Fruit fly (Drosophila melanogaster) whole organism, embryonic: ENCODE data around the gene CG3071.

Experiments
- Ada2b ChIP-seq: fragments of 200-800 bp; sonication (Bioruptor generic); IDR thresholded peaks from 2 replicates; pipeline ENCODE4 v1.3.6; 2022; ENCODE audit warnings: missing biosample characterization, missing genetic modification characterization
- Aef1 ChIP-seq: fragments of 200-800 bp; sonication (Bioruptor generic); IDR thresholded peaks from 3 replicates; pipeline ENCODE4 v1.3.6; 2022; ENCODE audit warnings: missing biosample characterization, missing genetic modification characterization
- Antp ChIP-seq: fragments of 200-800 bp; sonication (Bioruptor generic); optimal IDR thresholded peaks from 3 replicates; lab custom pipeline; 2016; ENCODE audit warnings: missing biosample characterization, missing genetic modification characterization
- CG10543 ChIP-seq: fragments of 200-800 bp; sonication (Bioruptor generic); optimal IDR thresholded peaks from 3 replicates; lab custom pipeline; 2017; ENCODE audit warnings: missing biosample characterization, mild to moderate bottlenecking, missing genetic modification characterization, moderate library complexity
- CG11696 ChIP-seq: fragments of 200-800 bp; sonication (Bioruptor generic); IDR thresholded peaks from 2 replicates; pipeline ENCODE4 v1.3.6; 2022; ENCODE audit warnings: missing biosample characterization, missing genetic modification characterization
- CG12236 ChIP-seq: fragments of 200-800 bp; sonication (Bioruptor generic); optimal IDR thresholded peaks from 2 replicates; lab custom pipeline; 2016; ENCODE audit warnings: missing biosample characterization, missing genetic modification characterization
- CG14710 ChIP-seq: fragments of 200-800 bp; sonication (Bioruptor generic); optimal IDR thresholded peaks from 3 replicates; lab custom pipeline; 2019; ENCODE audit warnings: missing biosample characterization, mild to moderate bottlenecking, missing genetic modification characterization, moderate library complexity
- CG15479 ChIP-seq: fragments of 200-800 bp; sonication (Bioruptor generic); optimal IDR thresholded peaks from 3 replicates; lab custom pipeline; 2019; ENCODE audit warnings: missing biosample characterization, mild to moderate bottlenecking, missing genetic modification characterization, moderate library complexity
- CG15601 ChIP-seq: fragments of 200-800 bp; sonication (Bioruptor generic); optimal IDR thresholded peaks from 3 replicates; lab custom pipeline; 2019; ENCODE audit warnings: missing biosample characterization, mild to moderate bottlenecking, missing genetic modification characterization, moderate library complexity
- CG16863 ChIP-seq: fragments of 200-800 bp; sonication (Bioruptor generic); optimal IDR thresholded peaks from 3 replicates; lab custom pipeline; 2016; ENCODE audit warnings: missing biosample characterization, missing genetic modification characterization
- CG2889 ChIP-seq: fragments of 200-800 bp; sonication (Bioruptor generic); IDR thresholded peaks from 3 replicates; pipeline ENCODE4 v1.3.6; 2022; ENCODE audit warnings: missing biosample characterization, missing genetic modification characterization
- CG3163 ChIP-seq: fragments of 200-800 bp; sonication (Bioruptor generic); optimal IDR thresholded peaks from 3 replicates; lab custom pipeline; 2016; ENCODE audit warnings: missing biosample characterization, missing genetic modification characterization
- CG32532 ChIP-seq: fragments of 200-800 bp; sonication (Bioruptor generic); IDR thresholded peaks from 2 replicates; pipeline ENCODE4 v1.3.6; 2022; ENCODE audit warnings: missing biosample characterization, missing genetic modification characterization
- CG34224 ChIP-seq: fragments of 200-800 bp; sonication (Bioruptor generic); IDR thresholded peaks from 3 replicates; pipeline ENCODE4 v1.3.6; 2022; ENCODE audit warnings: missing biosample characterization, missing genetic modification characterization; ENCODE audit not compliant: partially characterized antibody
- CG4360 ChIP-seq: fragments of 200-800 bp; sonication (Bioruptor generic); IDR thresholded peaks from 2 replicates; pipeline ENCODE4 v1.3.6; 2022; ENCODE audit warnings: missing biosample characterization, missing genetic modification characterization
- CG5180 ChIP-seq: fragments of 200-800 bp; sonication (Bioruptor generic); optimal IDR thresholded peaks from 3 replicates; lab custom pipeline; 2017; ENCODE audit warnings: missing biosample characterization, missing genetic modification characterization, mild to moderate bottlenecking, moderate library complexity, missing genetic modification reagents
- CG7357 ChIP-seq: fragments of 200-800 bp; sonication (Bioruptor generic); IDR thresholded peaks from 3 replicates; pipeline ENCODE4 v1.3.6; 2022; ENCODE audit warnings: missing biosample characterization, missing genetic modification characterization
- CG8089 ChIP-seq: fragments of 200-800 bp; sonication (Bioruptor generic); optimal IDR thresholded peaks from 3 replicates; lab custom pipeline; 2016; ENCODE audit warnings: missing biosample characterization, missing genetic modification characterization
- CG8281 ChIP-seq: fragments of 200-800 bp; sonication (Bioruptor generic); optimal IDR thresholded peaks from 2 replicates; lab custom pipeline; 2018; ENCODE audit warnings: missing biosample characterization, mild to moderate bottlenecking, missing genetic modification characterization, moderate library complexity
- Chrac-16 ChIP-seq: fragments of 200-800 bp; sonication (Bioruptor generic); optimal IDR thresholded peaks from 3 replicates; lab custom pipeline; 2016; ENCODE audit warnings: missing biosample characterization, missing genetic modification characterization
- Doc2 ChIP-seq: fragments of 200-800 bp; sonication (Bioruptor generic); IDR thresholded peaks from 2 replicates; pipeline ENCODE4 v1.3.6; 2022; ENCODE audit warnings: missing biosample characterization, missing genetic modification characterization
- Dp ChIP-seq: fragments of 200-800 bp; sonication (Bioruptor generic); optimal IDR thresholded peaks from 2 replicates; lab custom pipeline; 2018; ENCODE audit warnings: missing biosample characterization, mild to moderate bottlenecking, missing genetic modification characterization, moderate library complexity
- Drgx ChIP-seq: fragments of 200-800 bp; sonication (Bioruptor generic); IDR thresholded peaks from 2 replicates; pipeline ENCODE4 v1.3.6; 2022; ENCODE audit warnings: missing biosample characterization, missing genetic modification characterization
- E2f1 ChIP-seq: fragments of 200-800 bp; sonication (Bioruptor generic); IDR thresholded peaks from 2 replicates; pipeline ENCODE4 v1.3.6; 2022; ENCODE audit warnings: missing biosample characterization, missing genetic modification characterization
- Hr78 ChIP-seq, 2 experiments: fragments of 200-800 bp in 1 of 2; fragments of >200 bp in 1 of 2; sonication (Bioruptor generic) in 1 of 2; optimal IDR thresholded peaks; 2 replicates each; lab custom pipeline; 2017 to 2019; ENCODE audit warnings: missing biosample characterization in 2 of 2, missing genetic modification characterization in 2 of 2, mild to moderate bottlenecking in 1 of 2, moderate library complexity in 1 of 2
- Max ChIP-seq: fragments of 200-800 bp; sonication (Bioruptor generic); optimal IDR thresholded peaks from 2 replicates; lab custom pipeline; 2016; ENCODE audit warnings: missing biosample characterization, mild to moderate bottlenecking, missing genetic modification characterization
- Med ChIP-seq: fragments of 200-800 bp; sonication (Bioruptor generic); peaks from one replicate; lab custom pipeline; 2016; ENCODE audit warnings: missing biosample characterization, missing genetic modification characterization, mild to moderate bottlenecking, inconsistent platforms, moderate library complexity
- Mes4 ChIP-seq: fragments of 200-800 bp; sonication (Bioruptor generic); optimal IDR thresholded peaks from 2 replicates; lab custom pipeline; 2016; ENCODE audit warnings: missing biosample characterization, missing genetic modification characterization
- Sry-β ChIP-seq: fragments of 200-800 bp; sonication (Bioruptor generic); optimal IDR thresholded peaks from 2 replicates; lab custom pipeline; 2018; ENCODE audit warnings: missing biosample characterization, mild to moderate bottlenecking, missing genetic modification characterization, moderate library complexity
- abd-A ChIP-seq: fragments of 200-800 bp; sonication (Bioruptor generic); optimal IDR thresholded peaks from 3 replicates; lab custom pipeline; 2019; ENCODE audit warnings: missing biosample characterization, mild to moderate bottlenecking, missing genetic modification characterization, moderate library complexity
- ato ChIP-seq: fragments of 200-800 bp; sonication (Bioruptor generic); IDR thresholded peaks from 2 replicates; pipeline ENCODE4 v1.3.6; 2022; ENCODE audit warnings: missing biosample characterization, missing genetic modification characterization; ENCODE audit not compliant: partially characterized antibody
- bsh ChIP-seq, 2 experiments: fragments of 200-800 bp; sonication (Bioruptor generic); optimal IDR thresholded peaks; 2 replicates each; lab custom pipeline; 2017 to 2018; ENCODE audit warnings: mild to moderate bottlenecking in 2 of 2, missing biosample characterization in 2 of 2, missing genetic modification characterization in 2 of 2, moderate library complexity in 1 of 2
- cg ChIP-seq: fragments of 200-800 bp; sonication (Bioruptor generic); optimal IDR thresholded peaks from 3 replicates; lab custom pipeline; 2019; ENCODE audit warnings: missing biosample characterization, mild to moderate bottlenecking, missing genetic modification characterization, moderate library complexity
- chinmo ChIP-seq: fragments of 200-800 bp; sonication (Bioruptor generic); IDR thresholded peaks from 4 replicates; pipeline ENCODE4 v1.3.6; 2022; ENCODE audit warnings: missing biosample characterization, missing genetic modification characterization; ENCODE audit not compliant: partially characterized antibody
- chm ChIP-seq: fragments of 200-800 bp; sonication (Bioruptor generic); IDR thresholded peaks from 2 replicates; pipeline ENCODE4 v1.3.6; 2022; ENCODE audit warnings: missing biosample characterization, missing genetic modification characterization
- dmrt99B ChIP-seq: fragments of 200-800 bp; sonication (Bioruptor generic); optimal IDR thresholded peaks from 2 replicates; lab custom pipeline; 2018; ENCODE audit warnings: missing biosample characterization, mild to moderate bottlenecking, missing genetic modification characterization, moderate library complexity
- dpn ChIP-seq, 2 experiments: fragments of 200-800 bp; sonication (Bioruptor generic); optimal IDR thresholded peaks; 3 replicates each; lab custom pipeline; 2016; ENCODE audit warnings: missing biosample characterization in 2 of 2, missing genetic modification characterization in 2 of 2
- exex ChIP-seq: fragments of 200-800 bp; sonication (Bioruptor generic); optimal IDR thresholded peaks from 4 replicates; lab custom pipeline; 2018; ENCODE audit warnings: missing biosample characterization, mild to moderate bottlenecking, missing genetic modification characterization, moderate library complexity
- gcm ChIP-seq: fragments of 200-800 bp; sonication (Bioruptor generic); optimal IDR thresholded peaks from 2 replicates; lab custom pipeline; 2019; ENCODE audit warnings: missing biosample characterization, mild to moderate bottlenecking, missing genetic modification characterization, moderate library complexity
- ind ChIP-seq: fragments of 200-800 bp; sonication (Bioruptor generic); optimal IDR thresholded peaks from 3 replicates; lab custom pipeline; 2016; ENCODE audit warnings: missing biosample characterization, missing genetic modification characterization
- nerfin-2 ChIP-seq: fragments of 200-800 bp; sonication (Bioruptor generic); IDR thresholded peaks from 2 replicates; pipeline ENCODE4 v1.3.6; 2022; ENCODE audit warnings: missing biosample characterization, missing genetic modification characterization; ENCODE audit not compliant: partially characterized antibody
- nmo ChIP-seq: fragments of 200-800 bp; sonication (Bioruptor generic); optimal IDR thresholded peaks from 2 replicates; lab custom pipeline; 2018; ENCODE audit warnings: missing biosample characterization, mild to moderate bottlenecking, missing genetic modification characterization, moderate library complexity
- nom ChIP-seq: fragments of 200-800 bp; sonication (Bioruptor generic); optimal IDR thresholded peaks from 2 replicates; lab custom pipeline; 2017; ENCODE audit warnings: missing biosample characterization, missing genetic modification characterization, mild to moderate bottlenecking, moderate library complexity, missing genetic modification reagents
- sima ChIP-seq: fragments of 200-800 bp; sonication (Bioruptor generic); optimal IDR thresholded peaks from 2 replicates; lab custom pipeline; 2016; ENCODE audit warnings: missing biosample characterization, missing genetic modification characterization
- slbo ChIP-seq: fragments of 200-800 bp; sonication (Bioruptor generic); IDR thresholded peaks from 2 replicates; pipeline ENCODE4 v1.3.6; 2022; ENCODE audit warnings: missing biosample characterization, missing genetic modification characterization
- sqz ChIP-seq: fragments of 200-800 bp; sonication (Bioruptor generic); optimal IDR thresholded peaks from 3 replicates; lab custom pipeline; 2018; ENCODE audit warnings: missing biosample characterization, mild to moderate bottlenecking, missing genetic modification characterization
- sr ChIP-seq: fragments of 200-800 bp; sonication (Bioruptor generic); IDR thresholded peaks from 3 replicates; pipeline ENCODE4 v1.3.6; 2022; ENCODE audit warnings: missing biosample characterization, missing genetic modification characterization
- tll ChIP-seq, 2 experiments: fragments of 200-800 bp in 1 of 2; fragments of >200 bp in 1 of 2; sonication (Bioruptor generic) in 1 of 2; optimal IDR thresholded peaks; 2 replicates each; lab custom pipeline; 2017 to 2019; ENCODE audit warnings: missing biosample characterization in 2 of 2, missing genetic modification characterization in 2 of 2, mild to moderate bottlenecking in 1 of 2, moderate library complexity in 1 of 2
- zfh2 ChIP-seq: fragments of 200-800 bp; sonication (Bioruptor generic); optimal IDR thresholded peaks from 2 replicates; lab custom pipeline; 2016; ENCODE audit warnings: missing biosample characterization, missing genetic modification characterization

CG3071 gene

DNA sequence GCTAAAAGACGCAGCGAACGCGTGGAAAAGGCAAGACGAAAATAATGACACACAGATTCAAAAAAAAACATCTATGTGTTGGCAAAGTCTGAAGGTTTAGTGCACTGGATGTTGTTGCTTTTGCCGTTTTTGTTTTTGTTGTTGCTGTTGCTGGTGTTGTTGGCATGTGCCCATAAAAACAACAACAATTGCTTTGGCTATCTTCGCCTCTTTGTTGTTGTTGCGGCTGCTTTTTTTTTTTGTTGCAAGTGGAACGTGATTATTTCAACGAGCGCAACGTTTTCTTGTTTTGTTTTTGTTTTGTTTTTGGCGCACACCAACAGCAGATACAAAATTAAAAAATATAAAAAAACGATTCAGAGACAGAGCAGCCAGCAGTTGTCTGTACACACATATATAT lies 26.5 kb downstream of the CG3071 start:
- TF ChIP-seq CG7357 (GFP tag; lab: Robert Waterston, UW) (no peak), bsh (GFP tag; optimal IDR thresholded peaks at IDR 0.05; lab: Kevin White, UChicago) (peak in 1 of 2 experiments; percentile 98), sqz (peak; percentile 56), Doc2 (no peak), chinmo (0 out of 4 replicates have a peak, but pooled peaks have one; percentile 27), CG16863 (GFP tag; lab: Kevin White, UChicago) (no peak), zfh2 (GFP tag; lab: Kevin White, UChicago) (no peak), cg (GFP tag; lab: Kevin White, UChicago) (peak; percentile 9), CG14710 (no peak), nerfin-2 (no peak), abd-A (no peak), CG4360 (GFP tag; lab: Robert Waterston, UW) (peak; percentile 97), exex (tag; lab: Kevin White, UChicago) (no peak), ato (GFP tag; lab: Robert Waterston, UW) (no peak), Chrac-16 (GFP tag; lab: Kevin White, UChicago) (no peak), CG8089 (GFP tag; lab: Kevin White, UChicago) (no peak), CG32532 (GFP tag; lab: Robert Waterston, UW) (no peak), dmrt99B (no peak), Antp (GFP tag; lab: Kevin White, UChicago) (no peak), Mes4 (GFP tag; lab: Kevin White, UChicago) (no peak), nom (GFP tag; lab: Kevin White, UChicago) (peak; percentile 99), Drgx (GFP tag; lab: Robert Waterston, UW) (peak; percentile 90)

DNA sequence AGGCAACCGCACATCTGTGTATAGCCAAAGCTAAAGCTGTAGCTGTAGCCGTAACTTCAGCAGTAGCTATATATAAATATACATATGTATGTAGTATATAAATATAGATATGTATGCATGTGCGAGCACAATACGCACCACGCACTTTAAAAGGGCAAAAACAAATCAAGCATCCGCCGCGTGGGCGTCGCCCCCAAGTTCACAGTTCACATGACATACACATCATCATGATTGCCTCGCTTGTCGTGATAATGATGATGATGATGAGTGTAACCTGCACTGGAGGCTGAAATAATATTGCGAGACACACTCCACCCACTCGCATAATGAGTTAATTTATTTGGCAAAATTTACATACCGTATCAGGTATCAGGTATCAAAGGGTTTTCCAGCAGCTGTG lies 28.4 kb downstream of the CG3071 start:
- TF ChIP-seq CG3163 (no peak), tll (GFP tag; optimal IDR thresholded peaks at IDR 0.05; lab: Kevin White, UChicago) (no peak), Hr78 (GFP tag; optimal IDR thresholded peaks at IDR 0.05; lab: Kevin White, UChicago) (peak in 1 of 2 experiments; percentile 90), Med (GFP tag; lab: Kevin White, UChicago) (peak; percentile 9), sr (GFP tag; lab: Robert Waterston, UW) (peak; percentile 82)

DNA sequence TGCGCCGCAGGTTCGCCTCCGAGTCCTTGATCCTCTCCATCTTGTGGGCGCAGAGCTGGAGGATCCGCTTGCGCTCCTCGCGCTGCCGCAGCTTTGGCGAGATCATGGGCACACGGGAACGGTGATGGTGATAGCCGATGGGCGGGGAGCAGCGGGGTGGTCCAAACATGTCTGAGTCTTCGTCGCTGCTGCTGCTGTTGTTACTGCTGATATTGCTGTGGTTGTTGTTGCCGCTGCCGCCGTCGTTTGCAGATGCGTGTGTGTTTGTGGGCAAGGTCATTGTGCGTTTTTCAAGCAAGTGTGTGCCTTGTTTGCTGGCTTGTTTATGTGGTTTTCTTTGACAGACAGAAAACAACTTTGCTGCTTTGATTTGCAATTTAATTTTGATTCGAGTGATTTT lies 29.8 kb downstream of the CG3071 start:
- TF ChIP-seq slbo (GFP tag; lab: Robert Waterston, UW): no peak
- TF ChIP-seq Dp (GFP tag; lab: Kevin White, UChicago): no peak
- no peak for TF ChIP-seq Ada2b (GFP tag; lab: Robert Waterston, UW)
- TF ChIP-seq CG15601: no peak
- no peak for TF ChIP-seq dpn (GFP tag; optimal IDR thresholded peaks at IDR 0.05; lab: Kevin White, UChicago)
- no peak for TF ChIP-seq CG11696
- no peak for TF ChIP-seq ind (GFP tag; lab: Kevin White, UChicago)
- no peak for TF ChIP-seq Aef1 (GFP tag; lab: Robert Waterston, UW)
- no peak for TF ChIP-seq nmo (GFP tag; lab: Kevin White, UChicago)
- no peak for TF ChIP-seq CG3163
- TF ChIP-seq CG34224: no peak
- no peak for TF ChIP-seq CG15479
- TF ChIP-seq Sry-β (GFP tag; lab: Kevin White, UChicago): no peak
- TF ChIP-seq Max (GFP tag; lab: Kevin White, UChicago): no peak
- no peak for TF ChIP-seq CG12236 (GFP tag; lab: Kevin White, UChicago)
- no peak for TF ChIP-seq CG2889 (GFP tag; lab: Robert Waterston, UW)
- TF ChIP-seq CG4360 (GFP tag; lab: Robert Waterston, UW): peak; percentile 81
- no peak for TF ChIP-seq CG10543
- TF ChIP-seq CG8281 (tag; lab: Kevin White, UChicago): no peak
- peak; percentile 47 for TF ChIP-seq CG5180 (GFP tag; lab: Kevin White, UChicago)
- TF ChIP-seq E2f1 (GFP tag; lab: Robert Waterston, UW): no peak
- TF ChIP-seq sima (GFP tag; lab: Kevin White, UChicago): no peak
- 0 out of 2 replicates have a peak, but pooled peaks have one; percentile 12 for TF ChIP-seq chm (GFP tag; lab: Robert Waterston, UW)
- TF ChIP-seq gcm (GFP tag; lab: Kevin White, UChicago): no peak
